Worm (Caenorhabditis elegans) whole organism, L4 larva: ENCODE results near the gene C01F1.6.

ENCODE experiments used
- ces-1 ChIP-seq: fragments of 150-350 bp; sonication (generic microtip); optimal IDR thresholded peaks from 4 replicates; lab custom pipeline; 2014; ENCODE audit warnings: missing biosample characterization, missing genetic modification reagents, missing genetic modification characterization
- dmd-6 ChIP-seq: fragments of 200-800 bp; sonication (Bioruptor generic); IDR thresholded peaks from 2 replicates; pipeline ENCODE4 v1.3.6; 2022; ENCODE audit warnings: missing genetic modification reagents, missing genetic modification characterization, missing compliant biosample characterization
- duxl-1 ChIP-seq: sonication (generic microtip); optimal IDR thresholded peaks from 2 replicates; lab custom pipeline; 2016; ENCODE audit warnings: mild to moderate bottlenecking, missing genetic modification characterization, moderate library complexity, missing compliant biosample characterization; ENCODE audit not compliant: poor library complexity
- pha-4 ChIP-seq, 2 experiments: fragments of 150-350 bp in 1 of 2; fragments of 200-800 bp in 1 of 2; sonication (Bioruptor generic) in 1 of 2; IDR thresholded peaks in 1 of 2; optimal IDR thresholded peaks in 1 of 2; 2 replicates each; pipeline versions ENCODE4 v1.3.6 to Lab custom; 2014 to 2022; ENCODE audit warnings: missing genetic modification characterization in 2 of 2, missing genetic modification reagents in 2 of 2, missing biosample characterization in 1 of 2, missing compliant biosample characterization in 1 of 2
- skn-1 ChIP-seq: fragments of 150-350 bp; optimal IDR thresholded peaks from 2 replicates; lab custom pipeline; 2014; ENCODE audit warnings: missing biosample characterization, missing genetic modification characterization
- snpc-4 ChIP-seq: fragments of 150-350 bp; optimal IDR thresholded peaks from 2 replicates; lab custom pipeline; 2014; ENCODE audit warnings: missing biosample characterization, missing genetic modification characterization

DNA sequence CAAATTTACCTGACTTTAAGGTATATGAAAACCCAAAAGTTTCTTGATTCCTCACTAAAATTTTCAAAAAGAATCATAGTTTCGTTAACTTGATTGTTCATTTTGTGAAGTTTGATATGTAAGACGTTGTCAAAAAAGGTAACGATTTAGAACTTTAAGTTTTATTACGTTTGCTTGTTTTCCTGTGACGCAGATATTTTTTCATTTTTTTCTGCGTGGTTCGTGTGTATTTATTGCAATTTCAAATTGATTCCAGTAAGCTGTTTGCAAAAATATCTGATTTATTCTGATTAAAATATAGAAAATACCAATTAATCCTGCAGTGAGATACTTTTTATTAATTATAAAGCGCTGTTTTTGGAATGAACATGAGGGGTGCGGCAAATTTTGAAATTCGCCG lies 28.0 kb upstream of the C01F1.6 start, which contains the start of gene srw-40:
- no peak for TF ChIP-seq duxl-1 (tag; lab: Kevin White, UChicago)
- TF ChIP-seq skn-1, result no peak
- TF ChIP-seq pha-4 (GFP tag; IDR thresholded peaks at IDR 0.05; lab: Robert Waterston, UW), result no peak
- TF ChIP-seq pha-4 (tag; optimal IDR thresholded peaks at IDR 0.05; lab: Kevin White, UChicago), result no peak
- TF ChIP-seq snpc-4 (tag; lab: Kevin White, UChicago), result no peak
- no peak for TF ChIP-seq dmd-6 (GFP tag; lab: Robert Waterston, UW)
- no peak for TF ChIP-seq ces-1
